Fruit fly (Drosophila melanogaster): Measurements from ENCODE around the gene TkR99D.
A peak's percentile ranks its signal among the peaks of the same experiment; 100 is the strongest.

The TkR99D gene

dm6 chr3R:29983073-29983544 lies 13.9 kb upstream of the TkR99D start, which contains the start of gene CG7896 (continued):
- peak; percentile 4 for TF ChIP-seq CG13123 (GFP tag; optimal IDR thresholded peaks at IDR 0.05)
- TF ChIP-seq CG4328 (GFP tag; optimal IDR thresholded peaks at IDR 0.05) = peak; percentile 43
- TF ChIP-seq CG4617 (GFP tag; optimal IDR thresholded peaks at IDR 0.05; ENCODE audit: borderline replicate concordance) = peak; percentile 1
- TF ChIP-seq BEAF-32 (GFP tag; optimal IDR thresholded peaks at IDR 0.05) = no peak
- no peak for TF ChIP-seq Elba2 (GFP tag; optimal IDR thresholded peaks at IDR 0.05)
- peak; percentile 82 for TF ChIP-seq Oaz (GFP tag; IDR thresholded peaks at IDR 0.05)
- TF ChIP-seq ken (GFP tag; IDR thresholded peaks at IDR 0.05) = peak; percentile 82
- peak; percentile 82 for TF ChIP-seq NFAT (GFP tag; IDR thresholded peaks at IDR 0.05)
- TF ChIP-seq CG1647 (GFP tag; optimal IDR thresholded peaks at IDR 0.05) = no peak
- TF ChIP-seq CG17829 (tag; optimal IDR thresholded peaks at IDR 0.05) = peak; percentile 86
- peak; percentile 54 for TF ChIP-seq CG10147 (GFP tag; optimal IDR thresholded peaks at IDR 0.05)
- no peak for TF ChIP-seq run (tag; optimal IDR thresholded peaks at IDR 0.05)
- no peak for TF ChIP-seq yki (optimal IDR thresholded peaks at IDR 0.05)
- no peak for TF ChIP-seq prd (optimal IDR thresholded peaks at IDR 0.05)
- peak; percentile 85 for TF ChIP-seq prd (GFP tag; IDR thresholded peaks at IDR 0.05)
- TF ChIP-seq CG11696 (GFP tag; IDR thresholded peaks at IDR 0.05) = no peak
- no peak for TF ChIP-seq Mad (GFP tag; optimal IDR thresholded peaks at IDR 0.05)
- peak; percentile 53 for TF ChIP-seq Jarid2 (GFP tag; optimal IDR thresholded peaks at IDR 0.05)
- TF ChIP-seq sug (tag; optimal IDR thresholded peaks at IDR 0.05) = peak; percentile 53
- no peak for TF ChIP-seq emc (GFP tag; optimal IDR thresholded peaks at IDR 0.05)
- peak; percentile 82 for TF ChIP-seq CG18262 (tag; optimal IDR thresholded peaks at IDR 0.05)
- no peak for TF ChIP-seq eve (GFP tag; optimal IDR thresholded peaks at IDR 0.05)
- no peak for TF ChIP-seq Sry-β (GFP tag; optimal IDR thresholded peaks at IDR 0.05)
- TF ChIP-seq NC2α (GFP tag; optimal IDR thresholded peaks at IDR 0.05) = no peak
- TF ChIP-seq kah (GFP tag; optimal IDR thresholded peaks at IDR 0.05) = peak; percentile 10
- TF ChIP-seq CG6175 (GFP tag; IDR thresholded peaks at IDR 0.05) = peak; percentile 69; the same call in 1 of the 3 replicates
- TF ChIP-seq CG9876 (GFP tag; optimal IDR thresholded peaks at IDR 0.05) = no peak
- peak; percentile 77; the same call in 2 of the 3 replicates for TF ChIP-seq so (GFP tag; IDR thresholded peaks at IDR 0.05)
- TF ChIP-seq CG12155 (GFP tag; optimal IDR thresholded peaks at IDR 0.05) = peak; percentile 41
- no peak for TF ChIP-seq TFAM (GFP tag; optimal IDR thresholded peaks at IDR 0.05)
- peak; percentile 31 for TF ChIP-seq CG6765 (GFP tag; optimal IDR thresholded peaks at IDR 0.05)
- peak in 1 of 2 experiments; percentile 73 for TF ChIP-seq Hr51 (GFP tag; optimal IDR thresholded peaks at IDR 0.05)
- TF ChIP-seq CG17612 (GFP tag; IDR thresholded peaks at IDR 0.05) = peak; percentile 67
- TF ChIP-seq onecut (GFP tag; IDR thresholded peaks at IDR 0.05) = peak; percentile 59
- peak; percentile 84 for TF ChIP-seq slbo (GFP tag; IDR thresholded peaks at IDR 0.05)
- peak in 1 of 2 experiments; percentile 22 for TF ChIP-seq Eip74EF (GFP tag; optimal IDR thresholded peaks at IDR 0.05)
- TF ChIP-seq dysf (GFP tag; IDR thresholded peaks at IDR 0.05) = peak; percentile 92
- no peak for TF ChIP-seq CG11398 (GFP tag; optimal IDR thresholded peaks at IDR 0.05)
- TF ChIP-seq CG9609 (GFP tag; optimal IDR thresholded peaks at IDR 0.05) = no peak
- TF ChIP-seq Dfd (GFP tag; optimal IDR thresholded peaks at IDR 0.05) = no peak
- peak; percentile 41 for TF ChIP-seq Usf (GFP tag; optimal IDR thresholded peaks at IDR 0.05)
- TF ChIP-seq sc (optimal IDR thresholded peaks at IDR 0.05) = no peak
- TF ChIP-seq sc (GFP tag; optimal IDR thresholded peaks at IDR 0.05) = peak; percentile 18
- peak; percentile 50 for TF ChIP-seq CG10959 (GFP tag; IDR thresholded peaks at IDR 0.05)
- TF ChIP-seq Dref (GFP tag; IDR thresholded peaks at IDR 0.05) = no peak
- TF ChIP-seq CG7839 (tag; optimal IDR thresholded peaks at IDR 0.05) = peak; percentile 71
- TF ChIP-seq zfh2 (GFP tag; optimal IDR thresholded peaks at IDR 0.05) = peak; percentile 28
- no peak for TF ChIP-seq CG13624 (GFP tag; optimal IDR thresholded peaks at IDR 0.05)
- peak; percentile 71 for TF ChIP-seq H2.0 (GFP tag; IDR thresholded peaks at IDR 0.05)
- TF ChIP-seq ATbp (GFP tag; optimal IDR thresholded peaks at IDR 0.05) = peak; percentile 47
- no peak for TF ChIP-seq MTF-1 (GFP tag; optimal IDR thresholded peaks at IDR 0.05; ENCODE audit: borderline replicate concordance)
- TF ChIP-seq Nf-YB (GFP tag; optimal IDR thresholded peaks at IDR 0.05) = peak; percentile 21
